Fruit fly (Drosophila melanogaster): ENCODE results near the gene CG42661.

DNA sequence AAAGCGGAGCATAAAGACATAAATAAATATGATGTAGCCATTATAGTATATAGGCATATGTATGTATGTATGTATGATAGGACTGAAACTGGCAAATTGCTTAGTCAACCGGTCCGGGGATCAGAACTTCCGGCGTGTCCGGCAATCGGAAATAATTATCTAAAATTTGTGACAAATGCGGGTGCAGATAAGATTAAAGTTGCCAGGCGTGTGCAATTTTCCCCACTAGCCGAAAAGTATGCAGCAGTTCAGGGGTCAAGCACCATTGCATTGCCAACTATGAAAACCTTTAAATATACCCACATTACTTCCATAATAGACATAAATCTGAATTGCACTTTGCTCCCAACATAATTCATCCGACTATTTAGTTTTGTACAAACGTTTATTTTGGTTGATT is 33.0 kb upstream of the CG42661 start:
- no peak for TF ChIP-seq CG8478 (optimal IDR thresholded peaks at IDR 0.05)
- TF ChIP-seq psq (optimal IDR thresholded peaks at IDR 0.05), result no peak

Data from whole organism.